Fruit fly (Drosophila melanogaster) whole organism, wandering third instar larva: ENCODE data around the gene RpS13.

Experiments used
- Abd-B ChIP-seq: fragments of >200 bp; optimal IDR thresholded peaks from 2 replicates; lab custom pipeline; 2017; ENCODE audit warnings: missing biosample characterization, missing genetic modification characterization
- CG32264 ChIP-seq: fragments of 200-800 bp; sonication (Bioruptor generic); optimal IDR thresholded peaks from 2 replicates; lab custom pipeline; 2016; ENCODE audit warnings: missing biosample characterization, missing genetic modification characterization
- CG9705 ChIP-seq: fragments of 200-800 bp; sonication (Bioruptor generic); optimal IDR thresholded peaks from 2 replicates; lab custom pipeline; 2018; ENCODE audit warnings: missing biosample characterization, mild to moderate bottlenecking, missing genetic modification characterization
- CrebA ChIP-seq: fragments of 200-800 bp; sonication (Bioruptor generic); optimal IDR thresholded peaks from 2 replicates; lab custom pipeline; 2016; ENCODE audit warnings: missing biosample characterization, mild to moderate bottlenecking, missing genetic modification characterization, borderline replicate concordance
- Dfd ChIP-seq: fragments of >200 bp; optimal IDR thresholded peaks from 2 replicates; lab custom pipeline; 2017; ENCODE audit warnings: missing biosample characterization, missing genetic modification characterization
- Dif ChIP-seq: fragments of 200-275, 200-300 bp; sonication (Bioruptor generic); optimal IDR thresholded peaks from 2 replicates; lab custom pipeline; 2018; ENCODE audit warnings: missing biosample characterization, missing genetic modification characterization; ENCODE audit not compliant: partially characterized antibody
- GATAd ChIP-seq: sonication (Bioruptor generic); optimal IDR thresholded peaks from 2 replicates; lab custom pipeline; 2016; ENCODE audit warnings: missing biosample characterization, missing genetic modification characterization
- HLH106 ChIP-seq: fragments of 200-800 bp; optimal IDR thresholded peaks from 3 replicates; lab custom pipeline; 2019; ENCODE audit warnings: missing biosample characterization, mild to moderate bottlenecking, missing genetic modification characterization, moderate library complexity
- Hnf4 ChIP-seq: fragments of 200-800 bp; sonication (Bioruptor generic); optimal IDR thresholded peaks from 2 replicates; lab custom pipeline; 2016; ENCODE audit warnings: missing biosample characterization, mild to moderate bottlenecking, missing genetic modification characterization
- Hr78 ChIP-seq: fragments of >200 bp; optimal IDR thresholded peaks from 2 replicates; lab custom pipeline; 2017; ENCODE audit warnings: missing biosample characterization, missing genetic modification characterization
- Hr83 ChIP-seq: fragments of 200-300 bp; sonication (Bioruptor generic); optimal IDR thresholded peaks from 2 replicates; lab custom pipeline; 2016; ENCODE audit warnings: missing biosample characterization, mild to moderate bottlenecking, missing genetic modification characterization, moderate library complexity; ENCODE audit not compliant: poor library complexity, severe bottlenecking
- Jra ChIP-seq: sonication (Bioruptor generic); optimal IDR thresholded peaks from 2 replicates; lab custom pipeline; 2016; ENCODE audit warnings: missing biosample characterization, missing genetic modification characterization
- Mio ChIP-seq: sonication (Bioruptor generic); optimal IDR thresholded peaks from 2 replicates; lab custom pipeline; 2016; ENCODE audit warnings: missing biosample characterization, missing genetic modification characterization
- Myc ChIP-seq: fragments of >200 bp; optimal IDR thresholded peaks from 2 replicates; lab custom pipeline; 2017
- N ChIP-seq: fragments of >200 bp; optimal IDR thresholded peaks from 2 replicates; lab custom pipeline; 2018; ENCODE audit warnings: missing biosample characterization, missing external identifiers, missing genetic modification characterization
- OdsH ChIP-seq: fragments of 200-800 bp; sonication (Bioruptor generic); optimal IDR thresholded peaks from 2 replicates; lab custom pipeline; 2016; ENCODE audit warnings: missing biosample characterization, mild to moderate bottlenecking, missing genetic modification characterization
- Rel ChIP-seq, 2 experiments: fragments of 200-800 bp; sonication (Bioruptor generic) in 1 of 2; optimal IDR thresholded peaks; 2 replicates in 1 of 2; 3 replicates in 1 of 2; lab custom pipeline; 2016 to 2019; ENCODE audit warnings: mild to moderate bottlenecking in 2 of 2, missing biosample characterization in 2 of 2, missing genetic modification characterization in 2 of 2, moderate library complexity in 1 of 2
- Sp1 ChIP-seq: fragments of 200-800 bp; sonication (Bioruptor generic); optimal IDR thresholded peaks from 3 replicates; lab custom pipeline; 2019; ENCODE audit warnings: missing biosample characterization, mild to moderate bottlenecking, missing genetic modification characterization, moderate library complexity
- Vsx2 ChIP-seq: fragments of 200-300, 225-300 bp; sonication (Bioruptor generic); optimal IDR thresholded peaks from 2 replicates; lab custom pipeline; 2018; ENCODE audit warnings: missing biosample characterization, missing genetic modification characterization; ENCODE audit not compliant: partially characterized antibody
- br ChIP-seq: fragments of 200-800 bp; sonication (Bioruptor generic); optimal IDR thresholded peaks from 2 replicates; lab custom pipeline; 2016; ENCODE audit warnings: missing biosample characterization, missing genetic modification characterization
- brk ChIP-seq: fragments of 200-800 bp; sonication (Bioruptor generic); optimal IDR thresholded peaks from 2 replicates; lab custom pipeline; 2016; ENCODE audit warnings: missing biosample characterization, mild to moderate bottlenecking, missing genetic modification characterization
- dl ChIP-seq, 2 experiments: fragments of 175-275, 200-275 bp in 1 of 2; fragments of 200-275 bp in 1 of 2; sonication (Bioruptor generic); optimal IDR thresholded peaks; lab custom pipeline; 2018; ENCODE audit warnings: mild to moderate bottlenecking in 2 of 2, missing biosample characterization in 2 of 2, missing genetic modification characterization in 2 of 2, moderate library complexity in 2 of 2; ENCODE audit not compliant: partially characterized antibody in 2 of 2, insufficient read depth in 1 of 2
- dmrt93B ChIP-seq: fragments of 200-800 bp; sonication (Bioruptor generic); optimal IDR thresholded peaks from 2 replicates; lab custom pipeline; 2018; ENCODE audit warnings: missing biosample characterization, mild to moderate bottlenecking, missing genetic modification characterization
- dsf ChIP-seq: sonication (Bioruptor generic); optimal IDR thresholded peaks from 2 replicates; lab custom pipeline; 2016; ENCODE audit warnings: missing biosample characterization, missing genetic modification characterization, borderline replicate concordance
- ey ChIP-seq: fragments of 200-800 bp; sonication (Bioruptor generic); optimal IDR thresholded peaks from 2 replicates; lab custom pipeline; 2016; ENCODE audit warnings: missing biosample characterization, missing genetic modification characterization
- foxo ChIP-seq, 2 experiments: fragments of 200-800 bp; sonication (Bioruptor generic); optimal IDR thresholded peaks; 2 replicates in 1 of 2; 3 replicates in 1 of 2; lab custom pipeline; 2016 to 2017; ENCODE audit warnings: missing biosample characterization in 2 of 2, missing genetic modification characterization in 2 of 2
- fru ChIP-seq: fragments of 200-800 bp; sonication (Bioruptor generic); optimal IDR thresholded peaks from 3 replicates; lab custom pipeline; 2016; ENCODE audit warnings: missing biosample characterization, mild to moderate bottlenecking, missing genetic modification characterization
- h ChIP-seq: fragments of 200-800 bp; sonication (Bioruptor generic); optimal IDR thresholded peaks from 3 replicates; lab custom pipeline; 2016; ENCODE audit warnings: missing biosample characterization, mild to moderate bottlenecking, missing genetic modification characterization
- jim ChIP-seq: fragments of 175-275, 200-325 bp; sonication (Bioruptor generic); optimal IDR thresholded peaks from 2 replicates; lab custom pipeline; 2016; ENCODE audit warnings: missing biosample characterization, mild to moderate bottlenecking, missing genetic modification characterization
- lola ChIP-seq: fragments of >200 bp; optimal IDR thresholded peaks from 2 replicates; lab custom pipeline; 2017; ENCODE audit warnings: missing biosample characterization, missing genetic modification characterization
- pan ChIP-seq: fragments of >200 bp; optimal IDR thresholded peaks from 2 replicates; lab custom pipeline; 2017
- psq ChIP-seq: fragments of 200-800 bp; sonication (Bioruptor generic); optimal IDR thresholded peaks from 3 replicates; lab custom pipeline; 2017; ENCODE audit warnings: missing biosample characterization, mild to moderate bottlenecking, missing genetic modification characterization, moderate library complexity
- rgr ChIP-seq: fragments of 200-800 bp; sonication (Bioruptor generic); optimal IDR thresholded peaks from 3 replicates; lab custom pipeline; 2016; ENCODE audit warnings: missing biosample characterization, mild to moderate bottlenecking, missing genetic modification characterization
- sage ChIP-seq: fragments of 200-800 bp; sonication (Bioruptor generic); optimal IDR thresholded peaks from 2 replicates; lab custom pipeline; 2016; ENCODE audit warnings: missing biosample characterization, mild to moderate bottlenecking, missing genetic modification characterization
- sv ChIP-seq: fragments of 200-800 bp; sonication (Bioruptor generic); optimal IDR thresholded peaks from 3 replicates; lab custom pipeline; 2016; ENCODE audit warnings: missing biosample characterization, missing genetic modification characterization
- tai ChIP-seq: sonication (Bioruptor generic); optimal IDR thresholded peaks from 2 replicates; lab custom pipeline; 2016; ENCODE audit warnings: missing biosample characterization, missing genetic modification characterization
- usp ChIP-seq: fragments of >200 bp; optimal IDR thresholded peaks from 2 replicates; lab custom pipeline; 2017; ENCODE audit warnings: missing biosample characterization, missing genetic modification characterization
- woc ChIP-seq: sonication (Bioruptor generic); optimal IDR thresholded peaks from 2 replicates; lab custom pipeline; 2016; ENCODE audit warnings: missing biosample characterization, mild to moderate bottlenecking, missing genetic modification characterization

The RpS13 gene

dm6 chr2L:8403286-8404270 lies 39.1 kb upstream of the RpS13 start, which contains the start of gene emb:
Gene emb (plus strand): TSS chr2L:8403573.
- no peak for TF ChIP-seq lola (GFP tag; lab: Kevin White, UChicago)
- TF ChIP-seq woc = peak; percentile 54
- TF ChIP-seq OdsH = peak; percentile 40
- TF ChIP-seq br (GFP tag; lab: Kevin White, UChicago) = no peak
- peak; percentile 6 for TF ChIP-seq dsf (GFP tag; lab: Kevin White, UChicago)
- no peak for TF ChIP-seq Rel (GFP tag; optimal IDR thresholded peaks at IDR 0.05; lab: Kevin White, UChicago)
- peak; percentile 49 for TF ChIP-seq Rel (tag; optimal IDR thresholded peaks at IDR 0.05; lab: Kevin White, UChicago)
- no peak for TF ChIP-seq brk (GFP tag; lab: Kevin White, UChicago)
- no peak for TF ChIP-seq Abd-B
- no peak for TF ChIP-seq usp
- no peak for TF ChIP-seq Hnf4
- peak in 1 of 2 experiments; percentile 60 for TF ChIP-seq foxo (GFP tag; optimal IDR thresholded peaks at IDR 0.05; lab: Kevin White, UChicago)
- peak; percentile 40 for TF ChIP-seq Jra (GFP tag; lab: Kevin White, UChicago)
- TF ChIP-seq rgr (GFP tag; lab: Kevin White, UChicago) = peak; percentile 61
- peak; percentile 11 for TF ChIP-seq HLH106
- peak; percentile 80 for TF ChIP-seq Hr83
- TF ChIP-seq N (GFP tag; lab: Kevin White, UChicago) = peak; percentile 75
- TF ChIP-seq tai (GFP tag; lab: Kevin White, UChicago) = no peak
- TF ChIP-seq Myc = no peak
- no peak for TF ChIP-seq sage (GFP tag; lab: Kevin White, UChicago)
- peak; percentile 58 for TF ChIP-seq h (GFP tag; lab: Kevin White, UChicago)
- TF ChIP-seq ey (GFP tag; lab: Kevin White, UChicago) = peak; percentile 20
- no peak for TF ChIP-seq Vsx2 (GFP tag; lab: Kevin White, UChicago)
- no peak for TF ChIP-seq Mio
- peak; percentile 69 for TF ChIP-seq fru (GFP tag; lab: Kevin White, UChicago)
- no peak for TF ChIP-seq pan (lab: Kevin White, UChicago)
- TF ChIP-seq CG32264 = no peak
- peak; percentile 45 for TF ChIP-seq psq (GFP tag; lab: Kevin White, UChicago)
- no peak for TF ChIP-seq GATAd (GFP tag; lab: Kevin White, UChicago)
- no peak for TF ChIP-seq dmrt93B (GFP tag; lab: Kevin White, UChicago)
- no peak for TF ChIP-seq Dfd (GFP tag; lab: Kevin White, UChicago)
- TF ChIP-seq dl (GFP tag; optimal IDR thresholded peaks at IDR 0.05; lab: Kevin White, UChicago; ENCODE audit: insufficient read depth in 1 of 2, partially characterized antibody in 2 of 2) = no peak
- TF ChIP-seq CG9705 (GFP tag; lab: Kevin White, UChicago) = peak; percentile 25
- TF ChIP-seq Hr78 (GFP tag; lab: Kevin White, UChicago) = no peak
- peak; percentile 46 for TF ChIP-seq jim
- no peak for TF ChIP-seq Dif (GFP tag; lab: Kevin White, UChicago)
- TF ChIP-seq CrebA (GFP tag; lab: Kevin White, UChicago) = no peak
- TF ChIP-seq Sp1 = peak; percentile 73
- peak; percentile 7 for TF ChIP-seq sv (GFP tag; lab: Kevin White, UChicago)

dm6 chr2L:8402928-8403285 lies 38.4 kb upstream of the RpS13 start, which contains the start of gene fy:
Gene fy (minus strand): TSS chr2L:8403280.
- TF ChIP-seq CG9705 (GFP tag; lab: Kevin White, UChicago) (no peak), Sp1 (no peak), Myc (no peak), OdsH (no peak), CrebA (GFP tag; lab: Kevin White, UChicago) (no peak), HLH106 (no peak), lola (GFP tag; lab: Kevin White, UChicago) (no peak), Hnf4 (no peak), Vsx2 (GFP tag; lab: Kevin White, UChicago) (no peak), br (GFP tag; lab: Kevin White, UChicago) (no peak), GATAd (GFP tag; lab: Kevin White, UChicago) (no peak), Jra (GFP tag; lab: Kevin White, UChicago) (no peak), Hr83 (no peak)
